Worm (Caenorhabditis elegans): Measurements from ENCODE around the gene thn-2.

DNA sequence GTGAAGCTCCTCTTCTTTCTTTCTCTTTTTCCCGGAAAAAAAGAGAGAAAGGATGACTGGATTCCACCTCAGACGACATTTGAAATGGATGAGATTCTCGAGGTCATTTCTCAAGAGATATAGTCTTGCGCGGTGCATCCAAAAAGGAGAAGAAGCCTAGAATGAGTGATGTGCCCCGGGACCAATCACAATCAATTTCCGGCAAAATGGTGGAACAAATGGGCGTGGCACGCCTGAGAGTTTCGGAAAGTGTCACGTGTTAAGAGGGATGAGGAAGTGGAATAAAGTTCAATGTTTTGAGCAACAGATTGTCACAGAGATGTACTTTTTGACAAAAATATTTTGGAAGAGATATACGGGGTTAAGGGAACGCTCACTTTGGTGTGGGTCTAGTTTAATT, 42.6 kb downstream of the thn-2 start:
- TF ChIP-seq hmg-1.2 (GFP tag; IDR thresholded peaks at IDR 0.05) (no peak), madf-3 (GFP tag; IDR thresholded peaks at IDR 0.05) (no peak), ama-1 (optimal IDR thresholded peaks at IDR 0.05) (no peak), ama-1 (GFP tag; optimal IDR thresholded peaks at IDR 0.05) (no peak), snpc-4 (GFP tag; optimal IDR thresholded peaks at IDR 0.05) (no peak), snpc-4 (tag; optimal IDR thresholded peaks at IDR 0.05) (no peak), ceh-40 (GFP tag; IDR thresholded peaks at IDR 0.05) (no peak), ceh-58 (GFP tag; IDR thresholded peaks at IDR 0.05) (no peak)
